Fruit fly (Drosophila melanogaster): ENCODE results near the gene GABA-B-R2.
A peak's percentile ranks its signal among the peaks of the same experiment; 100 is the strongest.

GABA-B-R2 gene

DNA sequence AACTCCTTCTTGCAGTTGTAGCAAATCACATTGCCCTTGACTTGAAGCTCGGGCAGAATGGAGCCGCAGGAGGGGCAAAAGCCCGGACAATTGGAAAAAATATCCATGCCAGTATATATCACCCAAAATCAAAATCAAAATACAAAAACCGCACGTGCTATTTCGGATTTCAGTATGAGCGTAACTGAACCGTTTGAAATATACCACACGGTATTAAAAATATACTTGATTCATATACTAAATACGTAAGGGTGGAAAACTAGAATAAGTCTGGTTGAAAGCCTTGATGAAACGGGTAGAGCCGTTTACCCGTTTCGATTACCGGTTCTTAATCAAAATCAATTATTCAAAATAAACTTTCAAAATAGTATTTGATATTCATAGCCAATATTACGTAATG, 2.0 kb upstream of the GABA-B-R2 start, which contains the start of gene Polr1H:
TSS of gene Polr1H (minus strand) at position 188 of the 400 bp plus-strand sequence.
- TF ChIP-seq CG8478 (optimal IDR thresholded peaks at IDR 0.05): no peak
- peak in 1 of 2 experiments; percentile 41 for TF ChIP-seq CTCF (optimal IDR thresholded peaks at IDR 0.05)

dm6 chr3R:21769218-21769617, 6.4 kb downstream of the GABA-B-R2 start, which contains the start of gene Burs:
Gene Burs, plus strand, starts transcription at chr3R:21769518.
- no peak for TF ChIP-seq CG8478 (optimal IDR thresholded peaks at IDR 0.05)
- no peak for TF ChIP-seq CTCF (optimal IDR thresholded peaks at IDR 0.05)

DNA sequence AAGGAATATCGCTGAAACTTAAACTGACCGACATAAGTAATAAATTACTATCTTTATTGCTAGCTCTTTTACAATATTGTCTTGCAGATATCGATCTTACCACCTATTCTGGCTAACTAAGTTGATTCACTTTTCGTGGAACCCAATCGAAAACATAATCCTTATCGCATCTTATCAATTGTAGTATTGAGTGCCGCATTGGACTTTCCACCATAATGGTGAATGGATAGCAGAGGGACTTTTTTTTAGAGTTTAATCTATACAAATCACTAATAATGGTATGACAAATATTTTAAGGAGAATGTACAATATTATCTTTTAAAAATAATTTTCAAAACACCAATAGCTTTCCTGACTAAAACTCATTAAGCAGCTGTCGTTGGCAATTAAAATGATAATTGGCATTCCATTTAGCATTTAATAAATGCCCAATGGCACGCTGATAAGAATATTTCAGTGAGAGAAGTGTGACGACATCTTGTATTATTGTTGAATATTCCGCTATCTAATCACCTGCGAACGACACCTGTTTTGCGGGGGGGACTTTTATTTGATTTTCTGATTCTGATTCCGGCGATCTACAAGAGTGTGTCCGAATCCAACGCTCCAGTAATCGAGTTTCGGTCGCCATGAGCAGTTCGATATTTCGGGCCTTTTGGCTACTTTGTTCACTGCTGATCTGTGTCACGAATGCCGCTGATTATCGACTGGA, 17.3 kb downstream of the GABA-B-R2 start, which contains the start of gene CG42335:
TSS of gene CG42335 (plus strand) at position 620 of the 712 bp plus-strand sequence.
- no peak for TF ChIP-seq CTCF (optimal IDR thresholded peaks at IDR 0.05)
- no peak for TF ChIP-seq CG8478 (optimal IDR thresholded peaks at IDR 0.05)

- no peak for TF ChIP-seq CTCF (optimal IDR thresholded peaks at IDR 0.05)
- no peak for TF ChIP-seq CG8478 (optimal IDR thresholded peaks at IDR 0.05)
Measured at dm6 chr3R:21757550-21757949, 18.1 kb downstream of the GABA-B-R2 start.

DNA sequence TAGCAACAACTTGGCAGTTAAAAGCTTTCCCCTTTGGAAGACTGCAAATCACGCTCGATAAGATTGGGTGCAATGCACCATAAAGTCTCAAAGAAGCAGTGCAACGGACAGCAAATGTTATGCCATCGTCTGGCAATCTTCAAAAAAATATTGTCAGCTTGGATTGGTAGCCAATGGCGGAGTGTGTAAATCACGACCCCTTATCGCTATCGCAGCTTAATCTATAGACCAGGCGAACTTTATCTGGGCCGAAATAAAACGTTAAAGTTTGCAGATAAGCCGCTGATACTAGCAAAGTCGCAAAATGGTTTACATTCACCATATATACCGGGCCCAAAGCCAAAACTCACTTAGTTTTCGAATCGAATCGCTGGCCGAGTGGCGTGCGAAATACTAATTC, 21.7 kb downstream of the GABA-B-R2 start, which contains the start of gene CG31198:
TSS of gene CG31198 (plus strand) at position 351 of the 400 bp plus-strand sequence.
- TF ChIP-seq CG8478 (optimal IDR thresholded peaks at IDR 0.05) (no peak), CTCF (optimal IDR thresholded peaks at IDR 0.05) (no peak)

DNA sequence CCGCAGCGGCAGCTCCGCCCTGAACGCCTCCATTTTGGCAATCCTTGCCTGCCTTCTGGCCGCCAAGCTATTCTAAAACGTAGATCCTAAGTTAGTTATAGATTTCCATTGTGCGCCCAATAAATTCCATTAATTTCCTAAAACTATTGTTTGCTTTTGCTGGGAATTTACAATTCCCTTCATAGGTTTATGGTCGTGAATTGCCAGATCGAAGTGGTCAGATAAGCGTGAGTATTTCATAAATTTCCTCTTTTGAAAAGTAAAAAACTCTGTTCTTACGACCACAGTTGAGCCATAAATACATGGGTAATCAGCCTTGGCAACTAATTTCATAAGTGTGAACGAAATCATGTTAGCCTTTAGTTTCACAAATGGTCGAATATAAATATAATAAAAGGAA, 22.5 kb downstream of the GABA-B-R2 start:
- TF ChIP-seq CG8478 (optimal IDR thresholded peaks at IDR 0.05) (no peak), CTCF (optimal IDR thresholded peaks at IDR 0.05) (no peak)

DNA sequence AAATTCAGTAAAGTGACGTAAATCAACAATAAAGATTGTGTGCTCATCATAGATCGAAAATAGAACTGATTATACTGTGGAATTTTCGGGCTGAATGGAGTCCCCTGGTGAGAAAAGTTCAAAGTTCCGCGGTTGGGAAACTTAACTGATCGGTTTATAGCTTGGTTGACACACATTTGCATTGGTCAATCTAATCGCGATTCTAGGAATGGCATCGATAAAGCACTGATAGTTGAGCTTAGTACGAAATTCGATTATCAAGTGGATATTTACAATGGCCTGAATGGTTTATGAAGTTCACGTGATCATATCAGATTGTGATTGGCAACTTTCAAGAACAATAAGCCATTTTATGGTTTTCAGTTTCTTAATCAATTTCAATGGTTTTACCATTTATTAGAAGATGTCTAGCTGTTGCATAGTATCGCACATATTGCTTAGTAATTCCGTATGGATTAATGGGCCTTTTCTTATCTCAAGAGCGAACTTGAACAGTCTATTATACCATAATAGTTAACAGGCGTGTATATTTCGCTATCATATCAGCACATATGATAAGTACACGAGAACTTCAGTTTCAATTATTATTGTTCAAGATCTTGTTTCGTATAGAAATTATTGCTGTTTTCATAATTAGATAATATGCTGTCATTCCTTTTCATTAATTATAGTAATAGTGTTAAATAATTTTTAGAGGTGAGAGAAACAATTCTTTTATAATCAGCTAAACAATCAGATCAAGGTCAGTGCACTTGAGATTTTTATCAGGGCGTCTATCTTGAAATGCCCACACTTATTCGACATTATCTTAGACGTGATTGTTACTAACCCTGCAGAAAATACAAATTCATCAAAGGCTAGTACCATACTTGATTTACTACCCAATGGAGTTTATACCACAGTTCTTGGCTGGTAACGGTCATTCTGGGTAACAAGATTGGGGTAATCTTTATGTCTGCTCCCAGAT, 26.4 kb downstream of the GABA-B-R2 start, which contains the start of gene CG31233:
TSS of gene CG31233 (plus strand) at position 900 of the 967 bp plus-strand sequence.
- TF ChIP-seq CTCF (optimal IDR thresholded peaks at IDR 0.05): no peak
- TF ChIP-seq CG8478 (optimal IDR thresholded peaks at IDR 0.05): no peak

- TF ChIP-seq CTCF (optimal IDR thresholded peaks at IDR 0.05) (no peak), CG8478 (optimal IDR thresholded peaks at IDR 0.05) (no peak)
Measured at dm6 chr3R:21745887-21746286, 29.8 kb downstream of the GABA-B-R2 start.

DNA sequence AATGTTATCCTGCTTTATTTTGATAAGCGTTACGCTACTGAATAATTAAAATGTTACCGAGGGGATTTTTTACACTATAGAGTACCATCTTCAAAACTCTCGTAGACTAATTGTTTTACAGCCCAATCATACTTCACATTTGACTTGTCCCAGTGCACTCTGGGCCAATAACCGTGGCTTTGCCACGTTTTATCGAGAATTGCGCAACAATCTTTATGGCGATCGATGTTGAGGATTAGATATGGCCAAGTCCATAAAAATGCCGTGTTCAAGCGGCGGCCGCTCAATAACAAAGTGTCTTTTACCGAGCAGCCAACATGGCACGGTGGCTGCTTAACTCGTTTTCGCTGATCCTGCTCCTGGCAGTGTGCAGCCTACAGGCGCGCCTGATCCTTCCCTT, 30.7 kb downstream of the GABA-B-R2 start, which contains the start of gene CG31343:
TSS of gene CG31343 (plus strand) at position 279 of the 400 bp plus-strand sequence.
- TF ChIP-seq CTCF (optimal IDR thresholded peaks at IDR 0.05): no peak
- TF ChIP-seq CG8478 (optimal IDR thresholded peaks at IDR 0.05): no peak

DNA sequence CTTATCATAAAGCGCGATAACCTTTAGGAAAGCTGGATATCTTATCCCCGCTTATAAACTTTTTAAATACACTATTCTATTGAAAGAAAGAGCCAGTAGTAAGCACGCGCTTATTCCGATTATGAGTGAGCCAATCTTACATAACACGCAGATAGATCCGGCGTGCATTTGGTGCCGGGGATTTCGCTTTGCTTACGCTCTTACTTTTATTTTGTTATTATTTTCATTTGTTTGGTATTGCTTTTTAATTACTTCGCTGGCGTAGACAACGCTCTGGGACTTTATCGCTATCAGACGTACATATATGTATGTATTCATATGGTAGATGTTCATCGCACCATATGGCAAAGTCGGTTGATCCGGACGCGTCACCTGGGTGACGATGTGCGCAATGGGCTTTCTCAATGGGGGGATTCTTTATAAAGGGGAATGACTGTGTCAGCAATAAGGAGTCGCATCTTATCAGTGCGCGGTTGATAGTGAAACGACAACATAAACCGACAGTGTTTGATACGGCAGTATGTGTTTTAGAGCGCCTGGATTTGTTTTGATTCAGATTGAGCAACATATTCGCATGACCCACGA, 34.8 kb downstream of the GABA-B-R2 start:
- no peak for TF ChIP-seq CTCF (optimal IDR thresholded peaks at IDR 0.05)
- TF ChIP-seq CG8478 (optimal IDR thresholded peaks at IDR 0.05): no peak

- TF ChIP-seq CG8478 (optimal IDR thresholded peaks at IDR 0.05): no peak
- TF ChIP-seq CTCF (optimal IDR thresholded peaks at IDR 0.05): no peak
Measured at dm6 chr3R:21739750-21740319, 35.8 kb downstream of the GABA-B-R2 start, which contains the start of gene CG5849. Gene CG5849, plus strand, starts transcription at chr3R:21740105.

DNA sequence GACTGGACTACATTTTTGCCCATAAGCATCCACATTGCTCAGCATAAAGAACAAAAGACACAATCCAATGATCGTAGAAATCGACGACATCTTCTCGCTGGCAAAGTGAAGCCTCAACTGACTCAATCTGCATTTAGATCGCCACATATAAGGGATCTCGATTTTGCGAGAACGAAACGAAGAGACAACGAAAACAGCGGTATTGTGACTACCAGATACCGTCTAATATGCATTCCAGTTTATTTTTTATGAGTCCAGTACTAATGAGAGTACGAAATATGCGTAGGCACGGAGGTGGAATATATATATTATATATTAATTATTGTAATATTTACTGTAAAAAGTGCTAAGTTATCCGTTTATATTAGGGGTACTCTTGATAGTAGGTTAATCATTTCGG, 36.6 kb downstream of the GABA-B-R2 start, which contains the start of gene CG34034:
TSS of gene CG34034 (minus strand) at position 101 of the 400 bp plus-strand sequence.
- TF ChIP-seq CTCF (optimal IDR thresholded peaks at IDR 0.05) (no peak), CG8478 (optimal IDR thresholded peaks at IDR 0.05) (no peak)

DNA sequence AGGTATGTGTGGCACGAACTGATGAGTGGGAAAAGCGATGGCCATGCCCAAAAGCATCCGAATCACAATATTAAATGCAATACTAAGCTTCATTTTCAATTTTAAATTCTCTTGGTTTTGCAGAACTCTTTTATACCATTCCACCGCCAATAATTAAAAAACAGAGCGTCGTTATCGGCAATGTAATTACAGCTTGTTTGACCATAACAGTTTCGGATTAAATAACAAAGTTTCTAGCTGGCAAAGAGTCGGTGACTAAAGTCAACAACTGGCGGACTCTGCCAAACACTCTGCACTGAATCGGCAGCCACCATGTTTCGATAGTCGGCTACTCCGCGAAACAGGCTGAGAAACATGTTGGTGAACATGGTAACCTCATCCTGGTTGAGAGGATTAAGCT, 38.4 kb downstream of the GABA-B-R2 start, which contains the start of gene CG42870:
TSS of gene CG42870 (minus strand) at position 101 of the 400 bp plus-strand sequence.
- TF ChIP-seq CTCF (optimal IDR thresholded peaks at IDR 0.05) (no peak), CG8478 (optimal IDR thresholded peaks at IDR 0.05) (no peak)

DNA sequence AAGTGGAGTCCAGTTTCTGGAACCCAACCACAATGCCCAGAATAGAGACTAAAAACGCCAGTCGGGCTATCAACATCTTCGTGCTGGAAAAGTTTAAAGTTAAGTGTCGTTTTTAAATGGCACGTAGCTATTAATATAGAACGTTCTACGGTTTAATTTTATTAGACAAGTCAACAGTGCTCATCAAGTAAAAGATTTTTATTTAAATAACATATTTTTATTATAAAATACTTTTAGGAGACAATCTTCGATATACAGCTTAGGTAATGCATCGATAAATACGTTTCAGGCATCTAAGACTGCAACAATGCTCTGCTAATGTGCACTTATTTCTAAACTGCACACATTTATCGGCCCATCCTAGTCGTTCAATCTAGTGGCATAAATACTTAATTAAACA, 38.9 kb downstream of the GABA-B-R2 start, which contains the start of gene CG42869:
TSS of gene CG42869 (minus strand) at position 101 of the 400 bp plus-strand sequence.
- TF ChIP-seq CTCF (optimal IDR thresholded peaks at IDR 0.05) (no peak), CG8478 (optimal IDR thresholded peaks at IDR 0.05) (no peak)
